Fruit fly (Drosophila melanogaster) whole organism, embryonic: ENCODE results near the gene PpV.

Experiments
- Antp ChIP-seq: fragments of 200-800 bp; sonication (Bioruptor generic); optimal IDR thresholded peaks from 3 replicates; lab custom pipeline; 2016; ENCODE audit warnings: missing biosample characterization, missing genetic modification characterization
- Awh ChIP-seq: fragments of 200-800 bp; sonication (Bioruptor generic); IDR thresholded peaks from 2 replicates; pipeline ENCODE4, ENCODE4 v1.3.6; 2022; ENCODE audit warnings: missing biosample characterization, missing genetic modification characterization
- Blimp-1 ChIP-seq: fragments of 200-800 bp; sonication (Bioruptor generic); optimal IDR thresholded peaks from 3 replicates; lab custom pipeline; 2018; ENCODE audit warnings: missing biosample characterization, missing genetic modification characterization, mild to moderate bottlenecking, moderate library complexity, missing genetic modification reagents
- CG10147 ChIP-seq: fragments of 200-800 bp; sonication (Bioruptor generic); optimal IDR thresholded peaks from 2 replicates; lab custom pipeline; 2019; ENCODE audit warnings: missing biosample characterization, mild to moderate bottlenecking, missing genetic modification characterization, moderate library complexity
- CG10959 ChIP-seq: fragments of 200-800 bp; sonication (Bioruptor generic); IDR thresholded peaks from 2 replicates; pipeline ENCODE4 v1.3.6; 2022; ENCODE audit warnings: missing biosample characterization, missing genetic modification characterization
- CG10979 ChIP-seq: fragments of 200-800 bp; sonication (Bioruptor generic); optimal IDR thresholded peaks from 2 replicates; lab custom pipeline; 2018; ENCODE audit warnings: missing biosample characterization, mild to moderate bottlenecking, missing genetic modification characterization, moderate library complexity
- CG12942 ChIP-seq: fragments of 200-800 bp; sonication (Bioruptor generic); optimal IDR thresholded peaks from 3 replicates; lab custom pipeline; 2016; ENCODE audit warnings: missing biosample characterization, missing genetic modification characterization
- CG13775 ChIP-seq: fragments of 200-800 bp; sonication (Bioruptor generic); optimal IDR thresholded peaks from 3 replicates; lab custom pipeline; 2017; ENCODE audit warnings: missing biosample characterization, mild to moderate bottlenecking, missing genetic modification characterization
- CG15601 ChIP-seq: fragments of 200-800 bp; sonication (Bioruptor generic); optimal IDR thresholded peaks from 3 replicates; lab custom pipeline; 2019; ENCODE audit warnings: missing biosample characterization, mild to moderate bottlenecking, missing genetic modification characterization, moderate library complexity
- CG1602 ChIP-seq: fragments of 200-800 bp; sonication (Bioruptor generic); optimal IDR thresholded peaks from 3 replicates; lab custom pipeline; 2016; ENCODE audit warnings: missing biosample characterization, missing genetic modification characterization
- CG18599 ChIP-seq: fragments of 200-800 bp; sonication (Bioruptor generic); optimal IDR thresholded peaks from 3 replicates; lab custom pipeline; 2017; ENCODE audit warnings: missing biosample characterization, missing genetic modification characterization, mild to moderate bottlenecking, moderate library complexity, missing genetic modification reagents
- CG2712 ChIP-seq: fragments of 200-800 bp; optimal IDR thresholded peaks from 3 replicates; lab custom pipeline; 2019; ENCODE audit warnings: missing biosample characterization, mild to moderate bottlenecking, missing genetic modification characterization, moderate library complexity
- CG3065 ChIP-seq: fragments of 200-800 bp; sonication (Bioruptor generic); optimal IDR thresholded peaks from 2 replicates; lab custom pipeline; 2016; ENCODE audit warnings: missing biosample characterization, missing genetic modification characterization
- CG3407 ChIP-seq: fragments of 200-800 bp; sonication (Bioruptor generic); optimal IDR thresholded peaks from 2 replicates; lab custom pipeline; 2018; ENCODE audit warnings: missing biosample characterization, mild to moderate bottlenecking, missing genetic modification characterization
- CG4424 ChIP-seq: fragments of 200-800 bp; sonication (Bioruptor generic); optimal IDR thresholded peaks from 3 replicates; lab custom pipeline; 2016; ENCODE audit warnings: missing biosample characterization, missing genetic modification characterization
- CG7357 ChIP-seq: fragments of 200-800 bp; sonication (Bioruptor generic); IDR thresholded peaks from 3 replicates; pipeline ENCODE4 v1.3.6; 2022; ENCODE audit warnings: missing biosample characterization, missing genetic modification characterization
- CG9609 ChIP-seq: fragments of 200-800 bp; sonication (Bioruptor generic); optimal IDR thresholded peaks from 3 replicates; lab custom pipeline; 2016; ENCODE audit warnings: missing biosample characterization, missing genetic modification characterization
- Ets65A ChIP-seq: fragments of 200-800 bp; sonication (Bioruptor generic); peaks from one replicate; lab custom pipeline; 2016; ENCODE audit warnings: missing biosample characterization, missing genetic modification characterization
- Fer3 ChIP-seq: fragments of 200-800 bp; sonication (Bioruptor generic); optimal IDR thresholded peaks from 2 replicates; lab custom pipeline; 2018; ENCODE audit warnings: missing biosample characterization, mild to moderate bottlenecking, missing genetic modification characterization, moderate library complexity
- HLH4C ChIP-seq: fragments of 200-800 bp; sonication (Bioruptor generic); IDR thresholded peaks from 3 replicates; pipeline ENCODE4 v1.3.6; 2022; ENCODE audit warnings: missing biosample characterization, missing genetic modification characterization; ENCODE audit not compliant: partially characterized antibody
- Hr3 ChIP-seq: fragments of 200-800 bp; sonication (Bioruptor generic); optimal IDR thresholded peaks from 3 replicates; lab custom pipeline; 2016; ENCODE audit warnings: missing biosample characterization, missing genetic modification characterization
- Mad ChIP-seq: fragments of 200-800 bp; sonication (Bioruptor generic); optimal IDR thresholded peaks from 2 replicates; lab custom pipeline; 2016; ENCODE audit warnings: missing biosample characterization, missing genetic modification characterization
- NFAT ChIP-seq: fragments of 200-800 bp; sonication (Bioruptor generic); IDR thresholded peaks from 2 replicates; pipeline ENCODE4 v1.3.6; 2022; ENCODE audit warnings: missing biosample characterization, missing genetic modification characterization
- NK7.1 ChIP-seq: fragments of 200-800 bp; sonication (Bioruptor generic); optimal IDR thresholded peaks from 3 replicates; lab custom pipeline; 2016; ENCODE audit warnings: missing biosample characterization, missing genetic modification characterization
- Nf-YA ChIP-seq: fragments of 200-800 bp; sonication (Bioruptor generic); IDR thresholded peaks from 2 replicates; pipeline ENCODE4 v1.3.6; 2022; ENCODE audit warnings: missing biosample characterization, missing genetic modification characterization
- Sox102F ChIP-seq: fragments of 200-800 bp; sonication (Bioruptor generic); optimal IDR thresholded peaks from 2 replicates; lab custom pipeline; 2018; ENCODE audit warnings: missing biosample characterization, mild to moderate bottlenecking, missing genetic modification characterization, moderate library complexity
- ac ChIP-seq: fragments of 200-800 bp; sonication (Bioruptor generic); optimal IDR thresholded peaks from 3 replicates; lab custom pipeline; 2017; ENCODE audit warnings: missing biosample characterization, mild to moderate bottlenecking, missing genetic modification characterization
- bowl ChIP-seq: fragments of 200-800 bp; sonication (Bioruptor generic); IDR thresholded peaks from 2 replicates; pipeline ENCODE4 v1.3.6; 2022; ENCODE audit warnings: missing biosample characterization, missing genetic modification characterization
- cas ChIP-seq: fragments of 200-800 bp; sonication (Bioruptor generic); IDR thresholded peaks from 2 replicates; pipeline ENCODE4 v1.3.6; 2022; ENCODE audit warnings: missing biosample characterization, missing genetic modification characterization
- ci ChIP-seq: fragments of 200-800 bp; sonication (Bioruptor generic); IDR thresholded peaks from 3 replicates; pipeline ENCODE4 v1.3.6; 2022; ENCODE audit warnings: missing biosample characterization, missing genetic modification characterization
- dati ChIP-seq: fragments of 200-800 bp; sonication (Bioruptor generic); IDR thresholded peaks from 2 replicates; pipeline ENCODE4 v1.3.6; 2022; ENCODE audit warnings: missing biosample characterization, missing genetic modification characterization
- dmrt11E ChIP-seq: fragments of 200-800 bp; sonication (Bioruptor generic); optimal IDR thresholded peaks from 3 replicates; lab custom pipeline; 2018; ENCODE audit warnings: missing biosample characterization, mild to moderate bottlenecking, missing genetic modification characterization, moderate library complexity
- dpn ChIP-seq, 2 experiments: fragments of 200-800 bp; sonication (Bioruptor generic); optimal IDR thresholded peaks; 3 replicates each; lab custom pipeline; 2016; ENCODE audit warnings: missing biosample characterization in 2 of 2, missing genetic modification characterization in 2 of 2
- fru ChIP-seq: fragments of >200 bp; optimal IDR thresholded peaks from 2 replicates; lab custom pipeline; 2017
- gcm ChIP-seq: fragments of 200-800 bp; sonication (Bioruptor generic); optimal IDR thresholded peaks from 2 replicates; lab custom pipeline; 2019; ENCODE audit warnings: missing biosample characterization, mild to moderate bottlenecking, missing genetic modification characterization, moderate library complexity
- gem ChIP-seq: fragments of 200-800 bp; sonication (Bioruptor generic); optimal IDR thresholded peaks from 2 replicates; lab custom pipeline; 2019; ENCODE audit warnings: missing biosample characterization, mild to moderate bottlenecking, missing genetic modification characterization, moderate library complexity
- her ChIP-seq: fragments of 200-800 bp; sonication (Bioruptor generic); optimal IDR thresholded peaks from 2 replicates; lab custom pipeline; 2016; ENCODE audit warnings: missing biosample characterization, missing genetic modification characterization
- lab ChIP-seq: fragments of 200-800 bp; sonication (Bioruptor generic); optimal IDR thresholded peaks from 3 replicates; lab custom pipeline; 2017; ENCODE audit warnings: missing biosample characterization, missing genetic modification characterization, mild to moderate bottlenecking, moderate library complexity, missing genetic modification reagents
- lola ChIP-seq, 3 experiments: fragments of >200 bp in 2 of 3; fragments of 200-800 bp in 1 of 3; sonication (Bioruptor generic) in 1 of 3; optimal IDR thresholded peaks; 2 replicates each; lab custom pipeline; 2017 to 2019; ENCODE audit warnings: missing biosample characterization in 3 of 3, missing genetic modification characterization in 3 of 3, mild to moderate bottlenecking in 1 of 3, moderate library complexity in 1 of 3
- p53 ChIP-seq: fragments of 200-800 bp; sonication (Bioruptor generic); optimal IDR thresholded peaks from 2 replicates; lab custom pipeline; 2016; ENCODE audit warnings: missing biosample characterization, missing genetic modification characterization
- pb ChIP-seq: fragments of 200-800 bp; sonication (Bioruptor generic); optimal IDR thresholded peaks from 3 replicates; lab custom pipeline; 2016; ENCODE audit warnings: missing biosample characterization, missing genetic modification characterization
- pzg ChIP-seq: fragments of 200-800 bp; sonication (Bioruptor generic); optimal IDR thresholded peaks from 3 replicates; lab custom pipeline; 2018; ENCODE audit warnings: missing biosample characterization, mild to moderate bottlenecking, missing genetic modification characterization, moderate library complexity
- scrt ChIP-seq: fragments of 200-800 bp; sonication (Bioruptor generic); optimal IDR thresholded peaks from 2 replicates; lab custom pipeline; 2018; ENCODE audit warnings: missing biosample characterization, mild to moderate bottlenecking, missing genetic modification characterization, moderate library complexity
- seq ChIP-seq: fragments of 200-800 bp; sonication (Bioruptor generic); IDR thresholded peaks from 2 replicates; pipeline ENCODE4 v1.3.6; 2022; ENCODE audit warnings: missing biosample characterization, missing genetic modification characterization
- slbo ChIP-seq: fragments of 200-800 bp; sonication (Bioruptor generic); IDR thresholded peaks from 2 replicates; pipeline ENCODE4 v1.3.6; 2022; ENCODE audit warnings: missing biosample characterization, missing genetic modification characterization
- so ChIP-seq: fragments of 200-800 bp; sonication (Bioruptor generic); IDR thresholded peaks from 3 replicates; pipeline ENCODE4 v1.3.6; 2022; ENCODE audit warnings: missing biosample characterization, missing genetic modification characterization
- stc ChIP-seq: fragments of 200-800 bp; sonication (Bioruptor generic); IDR thresholded peaks from 2 replicates; pipeline ENCODE4 v1.3.6; 2022; ENCODE audit warnings: missing biosample characterization, missing genetic modification characterization
- sug ChIP-seq: fragments of 200-800 bp; optimal IDR thresholded peaks from 2 replicates; lab custom pipeline; 2019; ENCODE audit warnings: missing biosample characterization, mild to moderate bottlenecking, missing genetic modification characterization, moderate library complexity
- tna ChIP-seq: fragments of 200-800 bp; sonication (Bioruptor generic); IDR thresholded peaks from 2 replicates; pipeline ENCODE4 v1.3.6; 2022; ENCODE audit warnings: missing biosample characterization, missing genetic modification characterization; ENCODE audit not compliant: partially characterized antibody
- usp ChIP-seq: fragments of >200 bp; optimal IDR thresholded peaks from 2 replicates; lab custom pipeline; 2017; ENCODE audit warnings: missing biosample characterization, missing genetic modification characterization
- zfh1 ChIP-seq: fragments of 200-800 bp; sonication (Bioruptor generic); IDR thresholded peaks from 3 replicates; pipeline ENCODE4 v1.3.6; 2022; ENCODE audit warnings: missing biosample characterization, missing genetic modification characterization

Gene PpV

dm6 chrX:6340593-6341068 is 32.1 kb downstream of the PpV start (continued):
- no peak for TF ChIP-seq Awh (GFP tag; lab: Robert Waterston, UW)
- peak; percentile 11 for TF ChIP-seq CG12942
- TF ChIP-seq NFAT (GFP tag; lab: Robert Waterston, UW), result no peak
- TF ChIP-seq bowl (GFP tag; lab: Robert Waterston, UW), result 0 out of 2 replicates have a peak, but pooled peaks have one; percentile 43
- TF ChIP-seq CG10147 (GFP tag; lab: Kevin White, UChicago), result peak; percentile 91
- TF ChIP-seq ac (GFP tag; lab: Kevin White, UChicago), result no peak
- TF ChIP-seq CG13775 (GFP tag; lab: Kevin White, UChicago), result peak; percentile 76
- TF ChIP-seq seq (GFP tag; lab: Robert Waterston, UW), result peak; percentile 56; the same call in 1 of the 2 replicates
- TF ChIP-seq so (GFP tag; lab: Robert Waterston, UW), result peak; percentile 53; the same call in 2 of the 3 replicates
- peak; percentile 71 for TF ChIP-seq gcm (GFP tag; lab: Kevin White, UChicago)
- peak; percentile 62 for TF ChIP-seq Fer3 (tag; lab: Kevin White, UChicago)
- TF ChIP-seq Nf-YA (GFP tag; lab: Robert Waterston, UW), result no peak
- TF ChIP-seq CG10979 (tag; lab: Kevin White, UChicago), result peak; percentile 83
- TF ChIP-seq Blimp-1, result no peak
- TF ChIP-seq p53 (GFP tag; lab: Kevin White, UChicago), result no peak
- TF ChIP-seq sug, result peak; percentile 72
- no peak for TF ChIP-seq HLH4C (GFP tag; lab: Robert Waterston, UW)
- peak; percentile 70 for TF ChIP-seq Ets65A
- TF ChIP-seq Hr3 (GFP tag; lab: Kevin White, UChicago), result peak; percentile 34
- TF ChIP-seq fru (lab: Kevin White, UChicago), result no peak
- TF ChIP-seq scrt (GFP tag; lab: Kevin White, UChicago), result peak; percentile 74
- no peak for TF ChIP-seq usp (GFP tag; lab: Kevin White, UChicago)
- peak; percentile 71 for TF ChIP-seq Sox102F (GFP tag; lab: Kevin White, UChicago)
- no peak for TF ChIP-seq tna (GFP tag; lab: Robert Waterston, UW)
- TF ChIP-seq CG10959 (GFP tag; lab: Robert Waterston, UW), result no peak
- peak; percentile 84 for TF ChIP-seq CG18599 (GFP tag; lab: Kevin White, UChicago)
- 0 out of 3 replicates have a peak, but pooled peaks have one; percentile 40 for TF ChIP-seq CG7357
- TF ChIP-seq lola (GFP tag; optimal IDR thresholded peaks at IDR 0.05; lab: Kevin White, UChicago), result peak in 1 of 3 experiments; percentile 70
- TF ChIP-seq slbo (GFP tag; lab: Robert Waterston, UW), result no peak; the same call in none of the 2 replicates
- TF ChIP-seq CG9609, result no peak
- TF ChIP-seq cas (GFP tag; lab: Robert Waterston, UW), result no peak
- TF ChIP-seq CG2712 (tag; lab: Kevin White, UChicago), result peak; percentile 84
- TF ChIP-seq NK7.1 (GFP tag; lab: Kevin White, UChicago), result no peak
- no peak for TF ChIP-seq dati
- TF ChIP-seq CG4424, result peak; percentile 68
- TF ChIP-seq gem (tag; lab: Kevin White, UChicago), result peak; percentile 88
- no peak for TF ChIP-seq pzg (GFP tag; lab: Kevin White, UChicago)
- 0 out of 2 replicates have a peak, but pooled peaks have one; percentile 34 for TF ChIP-seq stc
- TF ChIP-seq CG3407 (GFP tag; lab: Kevin White, UChicago), result peak; percentile 50
- peak; percentile 15 for TF ChIP-seq CG1602 (GFP tag; lab: Kevin White, UChicago)
- TF ChIP-seq ci (GFP tag; lab: Robert Waterston, UW), result 0 out of 3 replicates have a peak, but pooled peaks have one; percentile 22
- no peak for TF ChIP-seq Mad (GFP tag; lab: Kevin White, UChicago)
- TF ChIP-seq zfh1 (GFP tag; lab: Robert Waterston, UW), result 0 out of 3 replicates have a peak, but pooled peaks have one; percentile 38
- TF ChIP-seq lab (GFP tag; lab: Kevin White, UChicago), result peak; percentile 86
- TF ChIP-seq dmrt11E (tag; lab: Kevin White, UChicago), result peak; percentile 25
- peak; percentile 3 for TF ChIP-seq Antp (GFP tag; lab: Kevin White, UChicago)
- TF ChIP-seq her (GFP tag; lab: Kevin White, UChicago), result peak; percentile 9
- TF ChIP-seq CG3065, result no peak
- TF ChIP-seq dpn (GFP tag; optimal IDR thresholded peaks at IDR 0.05; lab: Kevin White, UChicago), result peak in 1 of 2 experiments; percentile 63
- TF ChIP-seq pb (GFP tag; lab: Kevin White, UChicago), result no peak
- TF ChIP-seq CG15601 (tag; lab: Kevin White, UChicago), result peak; percentile 75
